Fruit fly (Drosophila melanogaster) whole organism, embryonic: ENCODE measurements around the gene Rpp30.

Experiments
- Aef1 ChIP-seq: fragments of 200-800 bp; sonication (Bioruptor generic); IDR thresholded peaks from 3 replicates; pipeline ENCODE4 v1.3.6; 2022; ENCODE audit warnings: missing biosample characterization, missing genetic modification characterization
- Asciz ChIP-seq: fragments of 200-800 bp; sonication (Bioruptor generic); optimal IDR thresholded peaks from 2 replicates; lab custom pipeline; 2017; ENCODE audit warnings: missing biosample characterization, mild to moderate bottlenecking, missing genetic modification characterization, missing genetic modification reagents
- Atf3 ChIP-seq: fragments of 200-800 bp; sonication (Bioruptor generic); optimal IDR thresholded peaks from 3 replicates; lab custom pipeline; 2016; ENCODE audit warnings: missing biosample characterization, missing genetic modification characterization
- CG10209 ChIP-seq: fragments of 200-800 bp; sonication (Bioruptor generic); optimal IDR thresholded peaks from 3 replicates; lab custom pipeline; 2017; ENCODE audit warnings: missing biosample characterization, mild to moderate bottlenecking, missing genetic modification characterization, missing genetic modification reagents
- CG12659 ChIP-seq: fragments of 200-800 bp; sonication (Bioruptor generic); optimal IDR thresholded peaks from 3 replicates; lab custom pipeline; 2017; ENCODE audit warnings: mild to moderate bottlenecking, missing biosample characterization, missing genetic modification reagents, missing genetic modification characterization
- CG17568 ChIP-seq: fragments of 200-800 bp; sonication (Bioruptor generic); optimal IDR thresholded peaks from 2 replicates; lab custom pipeline; 2018; ENCODE audit warnings: missing biosample characterization, mild to moderate bottlenecking, missing genetic modification characterization, moderate library complexity
- CG18262 ChIP-seq: fragments of 200-800 bp; optimal IDR thresholded peaks from 3 replicates; lab custom pipeline; 2019; ENCODE audit warnings: missing biosample characterization, mild to moderate bottlenecking, missing genetic modification characterization, moderate library complexity
- CG2120 ChIP-seq: fragments of 200-800 bp; sonication (Bioruptor generic); optimal IDR thresholded peaks from 3 replicates; lab custom pipeline; 2016; ENCODE audit warnings: missing biosample characterization, missing genetic modification characterization
- CG2875 ChIP-seq: fragments of 200-800 bp; sonication (Bioruptor generic); optimal IDR thresholded peaks from 2 replicates; lab custom pipeline; 2017; ENCODE audit warnings: missing biosample characterization, mild to moderate bottlenecking, missing genetic modification characterization, missing genetic modification reagents
- CG34224 ChIP-seq: fragments of 200-800 bp; sonication (Bioruptor generic); IDR thresholded peaks from 3 replicates; pipeline ENCODE4 v1.3.6; 2022; ENCODE audit warnings: missing biosample characterization, missing genetic modification characterization; ENCODE audit not compliant: partially characterized antibody
- CG3838 ChIP-seq: fragments of 200-800 bp; sonication (Bioruptor generic); optimal IDR thresholded peaks from 3 replicates; lab custom pipeline; 2016; ENCODE audit warnings: missing biosample characterization, missing genetic modification characterization
- CG4360 ChIP-seq: fragments of 200-800 bp; sonication (Bioruptor generic); IDR thresholded peaks from 2 replicates; pipeline ENCODE4 v1.3.6; 2022; ENCODE audit warnings: missing biosample characterization, missing genetic modification characterization
- CG4820 ChIP-seq: fragments of 200-800 bp; sonication (Bioruptor generic); optimal IDR thresholded peaks from 3 replicates; lab custom pipeline; 2016; ENCODE audit warnings: missing biosample characterization, missing genetic modification characterization
- CG6689 ChIP-seq: fragments of 200-800 bp; sonication (Bioruptor generic); IDR thresholded peaks from 2 replicates; pipeline ENCODE4 v1.3.6; 2022; ENCODE audit warnings: missing biosample characterization, missing genetic modification characterization
- CG6813 ChIP-seq: fragments of 200-800 bp; sonication (Bioruptor generic); optimal IDR thresholded peaks from 2 replicates; lab custom pipeline; 2017; ENCODE audit warnings: missing biosample characterization, missing genetic modification characterization, mild to moderate bottlenecking, moderate library complexity, missing genetic modification reagents
- CG7987 ChIP-seq: fragments of 200-800 bp; sonication (Bioruptor generic); optimal IDR thresholded peaks from 2 replicates; lab custom pipeline; 2018; ENCODE audit warnings: missing biosample characterization, mild to moderate bottlenecking, missing genetic modification characterization, moderate library complexity
- Dip3 ChIP-seq: fragments of 200-800 bp; sonication (Bioruptor generic); optimal IDR thresholded peaks from 3 replicates; lab custom pipeline; 2016; ENCODE audit warnings: missing biosample characterization, missing genetic modification characterization
- Elba2 ChIP-seq: fragments of 200-800 bp; sonication (Bioruptor generic); optimal IDR thresholded peaks from 3 replicates; lab custom pipeline; 2016; ENCODE audit warnings: missing biosample characterization, missing genetic modification characterization
- Ets65A ChIP-seq: fragments of 200-800 bp; sonication (Bioruptor generic); peaks from one replicate; lab custom pipeline; 2016; ENCODE audit warnings: missing biosample characterization, missing genetic modification characterization
- Ets97D ChIP-seq: fragments of 200-800 bp; sonication (Bioruptor generic); optimal IDR thresholded peaks from 3 replicates; lab custom pipeline; 2016; ENCODE audit warnings: missing biosample characterization, missing genetic modification characterization
- HHEX ChIP-seq: fragments of 200-800 bp; sonication (Bioruptor generic); optimal IDR thresholded peaks from 3 replicates; lab custom pipeline; 2017; ENCODE audit warnings: missing biosample characterization, mild to moderate bottlenecking, missing genetic modification characterization, missing genetic modification reagents
- HLHmδ ChIP-seq: fragments of 200-800 bp; sonication (Bioruptor generic); optimal IDR thresholded peaks from 2 replicates; lab custom pipeline; 2018; ENCODE audit warnings: missing biosample characterization, mild to moderate bottlenecking, missing genetic modification characterization, moderate library complexity
- Hmx ChIP-seq: fragments of 200-800 bp; sonication (Bioruptor generic); optimal IDR thresholded peaks from 2 replicates; lab custom pipeline; 2016; ENCODE audit warnings: missing biosample characterization, missing genetic modification characterization
- Lim3 ChIP-seq: fragments of 200-800 bp; sonication (Bioruptor generic); IDR thresholded peaks from 2 replicates; pipeline ENCODE4 v1.3.6; 2022; ENCODE audit warnings: missing biosample characterization, missing genetic modification characterization
- Oaz ChIP-seq: fragments of 200-800 bp; sonication (Bioruptor generic); IDR thresholded peaks from 2 replicates; pipeline ENCODE4 v1.3.6; 2022; ENCODE audit warnings: missing biosample characterization, missing genetic modification characterization
- Sry-δ ChIP-seq: fragments of 200-800 bp; sonication (Bioruptor generic); optimal IDR thresholded peaks from 2 replicates; lab custom pipeline; 2016; ENCODE audit warnings: missing biosample characterization, missing genetic modification characterization
- Vsx1 ChIP-seq: fragments of 200-800 bp; sonication (Bioruptor generic); optimal IDR thresholded peaks from 2 replicates; lab custom pipeline; 2017; ENCODE audit warnings: missing biosample characterization, mild to moderate bottlenecking, missing genetic modification characterization, missing genetic modification reagents
- Xrp1 ChIP-seq: fragments of 200-800 bp; sonication (Bioruptor generic); IDR thresholded peaks from 2 replicates; pipeline ENCODE4 v1.3.6; 2022; ENCODE audit warnings: missing biosample characterization, missing genetic modification characterization
- ash1 ChIP-seq: fragments of 200-800 bp; sonication (Bioruptor generic); optimal IDR thresholded peaks from 2 replicates; lab custom pipeline; 2018; ENCODE audit warnings: missing biosample characterization, mild to moderate bottlenecking, missing genetic modification characterization
- chif ChIP-seq, 2 experiments: fragments of 200-800 bp; sonication (Bioruptor generic); optimal IDR thresholded peaks; 3 replicates each; lab custom pipeline; 2016; ENCODE audit warnings: missing biosample characterization in 2 of 2, missing genetic modification characterization in 2 of 2
- crol ChIP-seq: fragments of 200-800 bp; sonication (Bioruptor generic); IDR thresholded peaks from 2 replicates; pipeline ENCODE4 v1.3.6; 2022; ENCODE audit warnings: missing biosample characterization, missing genetic modification characterization
- cwo ChIP-seq: fragments of 200-800 bp; sonication (Bioruptor generic); optimal IDR thresholded peaks from 3 replicates; lab custom pipeline; 2017; ENCODE audit warnings: missing biosample characterization, missing genetic modification characterization, mild to moderate bottlenecking, moderate library complexity, missing genetic modification reagents
- eve ChIP-seq, 2 experiments: fragments of >200 bp; optimal IDR thresholded peaks; 2 replicates each; lab custom pipeline; 2017; ENCODE audit warnings: missing biosample characterization in 2 of 2, missing genetic modification characterization in 2 of 2
- fd64A ChIP-seq: fragments of 200-800 bp; sonication (Bioruptor generic); optimal IDR thresholded peaks from 3 replicates; lab custom pipeline; 2018; ENCODE audit warnings: missing biosample characterization, mild to moderate bottlenecking, missing genetic modification characterization
- gcm ChIP-seq: fragments of 200-800 bp; sonication (Bioruptor generic); optimal IDR thresholded peaks from 2 replicates; lab custom pipeline; 2019; ENCODE audit warnings: missing biosample characterization, mild to moderate bottlenecking, missing genetic modification characterization, moderate library complexity
- hkb ChIP-seq, 2 experiments: fragments of 200-800 bp in 1 of 2; fragments of >200 bp in 1 of 2; sonication (Bioruptor generic) in 1 of 2; IDR thresholded peaks in 1 of 2; optimal IDR thresholded peaks in 1 of 2; 2 replicates each; pipeline versions ENCODE4 v1.3.6 to Lab custom; 2017 to 2022; ENCODE audit warnings: missing biosample characterization in 1 of 2, missing genetic modification characterization in 1 of 2
- lov ChIP-seq, 2 experiments: fragments of 200-800 bp in 1 of 2; fragments of >200 bp in 1 of 2; sonication (Bioruptor generic) in 1 of 2; IDR thresholded peaks in 1 of 2; optimal IDR thresholded peaks in 1 of 2; 2 replicates in 1 of 2; 3 replicates in 1 of 2; pipeline versions ENCODE4 v1.3.6 to Lab custom; 2017 to 2022; ENCODE audit warnings: missing biosample characterization in 1 of 2, missing genetic modification characterization in 1 of 2
- maf-S ChIP-seq: fragments of 200-800 bp; sonication (Bioruptor generic); optimal IDR thresholded peaks from 2 replicates; lab custom pipeline; 2016; ENCODE audit warnings: missing biosample characterization, missing genetic modification characterization
- nerfin-1 ChIP-seq: fragments of 200-800 bp; sonication (Bioruptor generic); optimal IDR thresholded peaks from 3 replicates; lab custom pipeline; 2019; ENCODE audit warnings: missing biosample characterization, mild to moderate bottlenecking, missing genetic modification characterization, moderate library complexity
- otp ChIP-seq: fragments of 200-800 bp; sonication (Bioruptor generic); IDR thresholded peaks from 3 replicates; pipeline ENCODE4, ENCODE4 v1.3.6; 2022; ENCODE audit warnings: missing biosample characterization, missing genetic modification characterization
- pfk ChIP-seq: fragments of 200-800 bp; sonication (Bioruptor generic); optimal IDR thresholded peaks from 2 replicates; lab custom pipeline; 2018; ENCODE audit warnings: missing biosample characterization, mild to moderate bottlenecking, missing genetic modification characterization, moderate library complexity
- pros ChIP-seq: fragments of 200-800 bp; sonication (Bioruptor generic); optimal IDR thresholded peaks from 3 replicates; lab custom pipeline; 2019; ENCODE audit warnings: missing biosample characterization, mild to moderate bottlenecking, missing genetic modification characterization, moderate library complexity
- ranshi ChIP-seq: fragments of 200-800 bp; sonication (Bioruptor generic); IDR thresholded peaks from 2 replicates; pipeline ENCODE4 v1.3.6; 2022; ENCODE audit warnings: missing biosample characterization, missing genetic modification characterization
- sens ChIP-seq: fragments of 200-800 bp; sonication (Bioruptor generic); peaks from one replicate; lab custom pipeline; 2016; ENCODE audit warnings: missing biosample characterization, missing genetic modification characterization
- so ChIP-seq: fragments of 200-800 bp; sonication (Bioruptor generic); IDR thresholded peaks from 3 replicates; pipeline ENCODE4 v1.3.6; 2022; ENCODE audit warnings: missing biosample characterization, missing genetic modification characterization
- ssp ChIP-seq: fragments of 200-800 bp; sonication (Bioruptor generic); IDR thresholded peaks from 2 replicates; pipeline ENCODE4 v1.3.6; 2022; ENCODE audit warnings: missing biosample characterization, missing genetic modification characterization

Rpp30 gene

DNA sequence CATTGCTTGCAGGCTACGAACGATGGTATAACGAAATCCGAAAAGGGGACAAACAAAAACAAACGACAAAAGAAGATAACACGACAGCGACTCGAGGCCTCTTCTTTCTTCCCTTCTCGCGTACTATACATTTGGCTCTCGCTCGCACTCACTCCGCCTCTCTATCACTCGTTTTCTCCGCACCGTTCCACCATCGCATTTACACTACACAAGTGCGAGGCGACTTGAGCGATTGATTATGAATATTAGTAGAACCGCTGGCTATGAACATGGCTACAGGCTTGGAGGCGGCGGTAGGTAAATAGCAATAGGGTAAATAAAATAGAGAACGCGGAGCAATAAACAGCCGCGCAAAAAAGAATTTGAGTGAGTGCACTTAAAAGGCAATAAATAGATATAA, 31.7 kb downstream of the Rpp30 start (continued):
- TF ChIP-seq HLHmδ = peak; percentile 2
- TF ChIP-seq eve (GFP tag; optimal IDR thresholded peaks at IDR 0.05; lab: Kevin White, UChicago) = no peak
- peak; percentile 32 for TF ChIP-seq gcm (GFP tag; lab: Kevin White, UChicago)
- 0 out of 2 replicates have a peak, but pooled peaks have one; percentile 16 for TF ChIP-seq Xrp1
- peak in 1 of 2 experiments; percentile 10 for TF ChIP-seq chif (GFP tag; optimal IDR thresholded peaks at IDR 0.05; lab: Kevin White, UChicago)
- peak; percentile 50 for TF ChIP-seq ash1 (GFP tag; lab: Kevin White, UChicago)
- TF ChIP-seq lov (optimal IDR thresholded peaks at IDR 0.05; lab: Kevin White, UChicago) = no peak
- TF ChIP-seq lov (GFP tag; IDR thresholded peaks at IDR 0.05; lab: Robert Waterston, UW) = 0 out of 3 replicates have a peak, but pooled peaks have one; percentile 4
- peak; percentile 18 for TF ChIP-seq CG10209 (GFP tag; lab: Kevin White, UChicago)
- TF ChIP-seq Ets97D (GFP tag; lab: Kevin White, UChicago) = no peak
- TF ChIP-seq Oaz (GFP tag; lab: Robert Waterston, UW) = no peak
- TF ChIP-seq Vsx1 (GFP tag; lab: Kevin White, UChicago) = peak; percentile 11
- TF ChIP-seq CG4360 (GFP tag; lab: Robert Waterston, UW) = peak; percentile 58
- peak; percentile 55 for TF ChIP-seq CG17568 (GFP tag; lab: Kevin White, UChicago)
- TF ChIP-seq Atf3 = no peak
- peak; percentile 21 for TF ChIP-seq HHEX
- TF ChIP-seq ranshi (GFP tag; lab: Robert Waterston, UW) = 0 out of 2 replicates have a peak, but pooled peaks have one; percentile 24
- peak; percentile 28 for TF ChIP-seq fd64A (GFP tag; lab: Kevin White, UChicago)
- TF ChIP-seq Ets65A = peak; percentile 28
- TF ChIP-seq CG6689 (GFP tag; lab: Robert Waterston, UW) = no peak
- no peak for TF ChIP-seq hkb (optimal IDR thresholded peaks at IDR 0.05; lab: Kevin White, UChicago)
- TF ChIP-seq hkb (GFP tag; IDR thresholded peaks at IDR 0.05; lab: Robert Waterston, UW) = 0 out of 2 replicates have a peak, but pooled peaks have one; percentile 33
- 0 out of 3 replicates have a peak, but pooled peaks have one; percentile 48 for TF ChIP-seq so (GFP tag; lab: Robert Waterston, UW)
- no peak for TF ChIP-seq Elba2 (GFP tag; lab: Kevin White, UChicago)
- TF ChIP-seq CG6813 = peak; percentile 67
- peak; percentile 21 for TF ChIP-seq CG2875
- TF ChIP-seq cwo = no peak
- TF ChIP-seq crol = peak; percentile 83
- peak; percentile 16 for TF ChIP-seq CG2120
- TF ChIP-seq CG7987 (GFP tag; lab: Kevin White, UChicago) = peak; percentile 39
- no peak for TF ChIP-seq Lim3 (GFP tag; lab: Robert Waterston, UW)
- peak; percentile 80 for TF ChIP-seq sens

dm6 chr2L:219441-220033, 32.6 kb downstream of the Rpp30 start:
- TF ChIP-seq Asciz (GFP tag; lab: Kevin White, UChicago) = no peak
- no peak for TF ChIP-seq CG4820
- no peak for TF ChIP-seq maf-S (GFP tag; lab: Kevin White, UChicago)
- TF ChIP-seq CG18262 = no peak
- no peak for TF ChIP-seq Hmx (GFP tag; lab: Kevin White, UChicago)
- 0 out of 3 replicates have a peak, but pooled peaks have one; percentile 22 for TF ChIP-seq otp (GFP tag; lab: Robert Waterston, UW)
- no peak for TF ChIP-seq CG12659 (GFP tag; lab: Kevin White, UChicago)
- TF ChIP-seq ssp = no peak
- no peak for TF ChIP-seq CG34224
- no peak for TF ChIP-seq CG3838 (GFP tag; lab: Kevin White, UChicago)
- no peak for TF ChIP-seq Dip3 (GFP tag; lab: Kevin White, UChicago)
- peak; percentile 60 for TF ChIP-seq nerfin-1 (tag; lab: Kevin White, UChicago)
- TF ChIP-seq pfk (GFP tag; lab: Kevin White, UChicago) = peak; percentile 89
- TF ChIP-seq Sry-δ = no peak
- no peak for TF ChIP-seq Aef1 (GFP tag; lab: Robert Waterston, UW)
- TF ChIP-seq pros (GFP tag; lab: Kevin White, UChicago) = peak; percentile 97
- TF ChIP-seq Ets65A = peak; percentile 31
